Worm (Caenorhabditis elegans): ENCODE measurements around the gene nhr-11.

DNA sequence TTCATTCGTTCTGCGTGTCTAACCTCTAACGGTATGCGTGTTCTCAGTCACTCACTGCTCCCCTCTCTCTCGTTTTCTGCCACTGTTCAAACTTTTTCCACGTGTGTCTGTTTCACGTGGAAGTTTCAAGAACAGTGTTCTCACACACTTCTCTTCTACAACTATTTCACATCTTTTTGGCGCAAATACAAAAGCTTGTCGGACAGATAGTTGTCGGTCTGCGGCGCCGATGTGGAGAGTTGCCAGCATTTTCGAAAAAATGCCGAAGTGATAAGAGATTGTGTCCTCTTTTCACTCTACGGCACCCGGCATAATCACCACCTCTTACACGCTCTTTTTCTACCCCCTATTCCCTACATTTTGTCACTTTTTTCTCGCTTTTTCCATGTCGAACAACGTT is 48.5 kb downstream of the nhr-11 start:
- no peak for TF ChIP-seq tbx-37 (GFP tag; conservative IDR thresholded peaks at IDR 0.05)
- no peak for TF ChIP-seq tra-4 (tag; optimal IDR thresholded peaks at IDR 0.05)
- TF ChIP-seq pes-1 (GFP tag; IDR thresholded peaks at IDR 0.05), result no peak

Measured in whole organism, early embryonic.